Worm (Caenorhabditis elegans): ENCODE measurements around the gene str-112.
A peak's percentile ranks its signal among the peaks of the same experiment; 100 is the strongest.

The str-112 gene

DNA sequence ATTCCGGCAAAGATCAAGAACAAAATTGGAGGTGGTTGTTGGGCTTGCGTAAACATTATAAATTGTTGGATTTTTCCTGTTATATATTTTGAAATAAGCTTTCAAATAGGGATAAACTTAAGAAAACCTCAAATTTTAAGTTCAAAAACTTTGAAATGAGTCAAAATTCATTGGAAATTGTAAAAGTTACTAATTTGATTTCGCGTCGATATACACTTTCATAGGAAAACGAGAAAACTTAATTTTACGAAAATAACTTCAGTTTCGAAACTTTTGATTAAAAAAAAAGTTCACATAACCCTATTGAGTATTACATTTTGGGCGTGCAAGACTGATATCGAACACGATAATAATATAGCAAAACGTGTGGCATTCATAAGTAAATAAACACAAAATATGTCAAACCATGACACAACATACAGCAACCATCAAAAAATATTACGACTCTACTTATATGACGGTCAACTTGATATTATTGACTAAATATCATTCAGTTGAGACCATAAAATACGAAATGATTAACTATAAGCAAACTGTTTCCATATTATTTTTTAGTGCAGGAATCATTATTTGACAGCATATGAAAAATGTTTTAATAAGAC, 42.0 kb downstream of the str-112 start:
- TF ChIP-seq ceh-44 (GFP tag; IDR thresholded peaks at IDR 0.05) (no peak), tag-97 (GFP tag; IDR thresholded peaks at IDR 0.05) (no peak), php-3 (GFP tag; IDR thresholded peaks at IDR 0.05) (0 out of 2 replicates have a peak, but pooled peaks have one; percentile 21), nhr-28 (tag; optimal IDR thresholded peaks at IDR 0.05) (peak; percentile 64), daf-16 (GFP tag; optimal IDR thresholded peaks at IDR 0.05) (no peak), daf-16 (tag; optimal IDR thresholded peaks at IDR 0.05) (peak; percentile 88), set-16 (GFP tag; IDR thresholded peaks at IDR 0.05) (no peak), dve-1 (tag; optimal IDR thresholded peaks at IDR 0.05; ENCODE audit: insufficient read depth) (peak; percentile 24), dmd-8 (GFP tag; IDR thresholded peaks at IDR 0.05) (no peak), Y48G9A.11 (GFP tag; IDR thresholded peaks at IDR 0.05) (no peak), pqm-1 (tag; optimal IDR thresholded peaks at IDR 0.05) (no peak), pha-4 (GFP tag; IDR thresholded peaks at IDR 0.05) (no peak), pha-4 (tag; optimal IDR thresholded peaks at IDR 0.05) (peak; percentile 3), hlh-30 (tag; optimal IDR thresholded peaks at IDR 0.05; ENCODE audit: insufficient read depth) (no peak), zag-1 (tag; optimal IDR thresholded peaks at IDR 0.05) (no peak)

DNA sequence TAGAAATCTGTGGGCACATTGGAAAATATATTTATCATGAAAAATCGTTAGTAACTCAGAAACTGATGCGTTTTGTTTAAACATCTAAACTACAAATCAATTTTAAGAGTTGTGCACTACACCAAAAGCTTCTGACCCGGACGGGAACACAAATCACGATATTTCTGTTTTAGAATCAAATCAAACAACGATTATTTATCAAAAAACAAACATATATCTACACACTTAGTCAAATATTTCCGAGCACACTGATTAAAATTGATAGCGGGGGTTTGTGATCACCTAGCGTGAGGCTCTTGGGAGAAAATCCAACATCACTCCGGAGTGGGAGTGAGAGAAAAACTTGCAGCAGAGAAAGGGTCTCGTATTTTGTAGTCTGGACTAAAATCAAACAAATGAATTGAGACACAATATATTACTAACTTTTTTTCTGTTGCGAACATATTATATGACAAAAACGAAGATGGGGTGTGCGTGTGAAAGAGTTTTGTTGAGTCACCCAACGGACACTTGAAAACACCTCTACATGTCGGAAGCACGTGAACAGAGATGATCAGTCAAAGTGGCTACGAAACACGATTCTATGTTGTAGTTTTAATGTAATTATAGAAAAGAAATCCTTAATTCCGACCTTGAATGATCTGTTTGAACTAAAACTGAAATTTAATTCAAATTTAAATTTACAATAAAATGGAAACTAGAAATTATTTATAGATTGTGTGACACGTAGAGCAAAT, 42.8 kb downstream of the str-112 start:
- TF ChIP-seq ztf-11 (tag; optimal IDR thresholded peaks at IDR 0.05): no peak
- TF ChIP-seq hlh-11 (tag; optimal IDR thresholded peaks at IDR 0.05): peak; percentile 50
- TF ChIP-seq dmd-8 (GFP tag; IDR thresholded peaks at IDR 0.05): no peak
- TF ChIP-seq dmd-6 (GFP tag; IDR thresholded peaks at IDR 0.05): 0 out of 2 replicates have a peak, but pooled peaks have one; percentile 30
- peak; percentile 44 for TF ChIP-seq nhr-102 (tag; optimal IDR thresholded peaks at IDR 0.05)
- peak; percentile 25 for TF ChIP-seq mep-1 (tag; optimal IDR thresholded peaks at IDR 0.05)
- no peak for TF ChIP-seq daf-16 (GFP tag; optimal IDR thresholded peaks at IDR 0.05)
- peak; percentile 57 for TF ChIP-seq daf-16 (tag; optimal IDR thresholded peaks at IDR 0.05)
- TF ChIP-seq unc-62 (GFP tag; optimal IDR thresholded peaks at IDR 0.05 in 1 of 2): peak in 1 of 2 experiments; percentile 48
- TF ChIP-seq unc-62 (tag; optimal IDR thresholded peaks at IDR 0.05): no peak
- no peak for TF ChIP-seq nhr-11 (tag; optimal IDR thresholded peaks at IDR 0.05)
- no peak for TF ChIP-seq jun-1 (tag; optimal IDR thresholded peaks at IDR 0.05)
- TF ChIP-seq pqm-1 (tag; optimal IDR thresholded peaks at IDR 0.05): peak; percentile 84
- 0 out of 2 replicates have a peak, but pooled peaks have one; percentile 44 for TF ChIP-seq mxl-2 (GFP tag; conservative IDR thresholded peaks at IDR 0.05)
- peak; percentile 2 for TF ChIP-seq hlh-30 (tag; optimal IDR thresholded peaks at IDR 0.05; ENCODE audit: insufficient read depth)
- peak; percentile 91 for TF ChIP-seq nhr-28 (tag; optimal IDR thresholded peaks at IDR 0.05)
- TF ChIP-seq dve-1 (tag; optimal IDR thresholded peaks at IDR 0.05; ENCODE audit: insufficient read depth): peak; percentile 54
- 0 out of 2 replicates have a peak, but pooled peaks have one; percentile 30 for TF ChIP-seq php-3 (GFP tag; IDR thresholded peaks at IDR 0.05)

DNA sequence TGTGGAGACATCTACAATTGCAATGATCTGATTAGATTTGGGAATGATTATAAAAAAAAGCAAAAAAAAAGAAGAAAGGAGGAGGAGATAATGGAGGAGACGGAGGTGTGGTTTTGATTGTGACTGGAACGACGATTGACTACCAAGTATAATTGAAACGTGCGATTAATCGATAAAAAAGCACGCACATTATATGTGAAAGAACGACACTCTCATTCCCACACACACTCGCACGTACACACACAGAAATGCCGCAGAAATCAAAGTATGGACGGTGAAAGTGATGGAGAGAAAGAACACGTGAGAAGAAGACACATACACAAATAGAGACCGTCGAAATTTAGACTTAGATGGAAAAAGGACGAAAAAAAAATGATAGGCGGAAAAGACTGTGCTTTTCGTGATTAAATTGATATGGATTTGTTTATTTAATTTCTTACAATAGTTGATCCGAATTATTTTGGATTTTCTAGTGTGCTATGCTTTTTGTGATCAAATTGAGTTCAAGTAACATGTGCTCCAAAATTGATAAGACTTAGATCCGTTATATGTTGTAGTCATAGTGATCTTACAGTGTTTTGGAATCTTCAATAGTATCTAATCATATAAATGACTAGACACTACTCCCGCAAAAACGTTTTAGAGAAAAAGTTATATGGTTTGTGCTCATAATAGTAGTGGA, 44.4 kb downstream of the str-112 start, which contains the start of gene nhr-135:
TSS of gene nhr-135 (minus strand) at position 51 of the 682 bp plus-strand sequence.
- TF ChIP-seq arid-1 (GFP tag; conservative IDR thresholded peaks at IDR 0.05): no peak
- no peak for TF ChIP-seq mdt-29 (GFP tag; IDR thresholded peaks at IDR 0.05)
- no peak for TF ChIP-seq rbr-2 (tag; optimal IDR thresholded peaks at IDR 0.05)
- TF ChIP-seq mdl-1 (tag; optimal IDR thresholded peaks at IDR 0.05): peak; percentile 82 to 97
- peak; percentile 94 for TF ChIP-seq dmd-6 (GFP tag; IDR thresholded peaks at IDR 0.05)
- TF ChIP-seq nhr-25 (tag; optimal IDR thresholded peaks at IDR 0.05; ENCODE audit: borderline replicate concordance, insufficient read depth): peak; percentile 24
- TF ChIP-seq F49E8.2 (tag; optimal IDR thresholded peaks at IDR 0.05; ENCODE audit: borderline replicate concordance): no peak
- no peak for TF ChIP-seq vab-7 (GFP tag; IDR thresholded peaks at IDR 0.05)
- no peak for TF ChIP-seq snpc-1.2 (GFP tag; IDR thresholded peaks at IDR 0.05)
- TF ChIP-seq hlh-30 (tag; optimal IDR thresholded peaks at IDR 0.05; ENCODE audit: insufficient read depth): peak; percentile 90
- TF ChIP-seq nhr-10 (tag; optimal IDR thresholded peaks at IDR 0.05): peak; percentile 70
- 0 out of 2 replicates have a peak, but pooled peaks have one; percentile 45 for TF ChIP-seq saeg-2 (GFP tag; IDR thresholded peaks at IDR 0.05)
- TF ChIP-seq nhr-76 (tag; optimal IDR thresholded peaks at IDR 0.05): peak; percentile 7
- peak; percentile 99 for TF ChIP-seq nhr-28 (tag; optimal IDR thresholded peaks at IDR 0.05)
- no peak for TF ChIP-seq ceh-82 (tag; optimal IDR thresholded peaks at IDR 0.05)
- no peak for TF ChIP-seq dmd-9 (GFP tag; IDR thresholded peaks at IDR 0.05)
- TF ChIP-seq spr-1 (tag; optimal IDR thresholded peaks at IDR 0.05): peak; percentile 7
- TF ChIP-seq madf-5 (GFP tag; IDR thresholded peaks at IDR 0.05): no peak
- TF ChIP-seq F37D6.2 (tag; optimal IDR thresholded peaks at IDR 0.05): no peak
- TF ChIP-seq lsy-2 (tag; optimal IDR thresholded peaks at IDR 0.05): peak in 1 of 2 experiments; percentile 46
- TF ChIP-seq set-16 (GFP tag; IDR thresholded peaks at IDR 0.05): no peak
- peak; percentile 32 for TF ChIP-seq ztf-7 (tag; optimal IDR thresholded peaks at IDR 0.05)
- TF ChIP-seq unc-62 (GFP tag; optimal IDR thresholded peaks at IDR 0.05 in 1 of 2): peak in 1 of 2 experiments; percentile 32
- TF ChIP-seq unc-62 (tag; optimal IDR thresholded peaks at IDR 0.05): no peak

All from whole organism, L4 larva.